Worm (Caenorhabditis elegans) whole organism, midembryonic: ENCODE measurements around the gene cyp-37B1.

Experiments used
- T22C8.4 ChIP-seq: fragments of 200-800 bp; sonication (Bioruptor generic); IDR thresholded peaks from 2 replicates; pipeline ENCODE4 v1.3.6; 2022; ENCODE audit warnings: missing genetic modification characterization, missing compliant biosample characterization
- cog-1 ChIP-seq: sonication (generic microtip); optimal IDR thresholded peaks from 2 replicates; lab custom pipeline; 2016; ENCODE audit warnings: missing genetic modification characterization, missing compliant biosample characterization
- ref-1 ChIP-seq: fragments of 200-800 bp; sonication (Bioruptor generic); conservative IDR thresholded peaks from 2 replicates; pipeline ENCODE4 v1.3.6; 2022; ENCODE audit warnings: missing genetic modification reagents, missing genetic modification characterization, missing compliant biosample characterization
- tab-1 ChIP-seq: fragments of 200-800 bp; sonication (Bioruptor generic); IDR thresholded peaks from 2 replicates; pipeline ENCODE4 v1.3.6; 2022; ENCODE audit warnings: missing genetic modification characterization, missing compliant biosample characterization

- TF ChIP-seq ref-1 (GFP tag; lab: Robert Waterston, UW), result no peak
- no peak for TF ChIP-seq T22C8.4
- TF ChIP-seq cog-1, result no peak
- no peak for TF ChIP-seq tab-1 (GFP tag; lab: Robert Waterston, UW)
These were observed 24.2 kb upstream of the cyp-37B1 start, which contains the start of gene gcy-20 for ce11 chrV:16253687-16254086.
